Worm (Caenorhabditis elegans) whole organism, L1 larva: Measurements from ENCODE around the gene gpcp-2.

Source experiments
- F16B12.6 ChIP-seq: fragments of 150-350 bp; optimal IDR thresholded peaks from 2 replicates; lab custom pipeline; 2014; ENCODE audit warnings: missing biosample characterization, missing genetic modification characterization
- Y116A8C.19 ChIP-seq: sonication (generic microtip); optimal IDR thresholded peaks from 2 replicates; lab custom pipeline; 2016; ENCODE audit warnings: missing compliant biosample characterization, missing genetic modification characterization, borderline replicate concordance
- alr-1 ChIP-seq: fragments of 200-800 bp; sonication (Bioruptor generic); optimal IDR thresholded peaks from 2 replicates; lab custom pipeline; 2018; ENCODE audit warnings: borderline replicate concordance, mild to moderate bottlenecking, missing genetic modification characterization, missing compliant biosample characterization
- ama-1 ChIP-seq: fragments of 150-350 bp; optimal IDR thresholded peaks from 2 replicates; lab custom pipeline; 2014
- ceh-63 ChIP-seq: fragments of 200-800 bp; sonication (Bioruptor generic); optimal IDR thresholded peaks from 2 replicates; lab custom pipeline; 2018; ENCODE audit warnings: mild to moderate bottlenecking, missing genetic modification characterization, missing compliant biosample characterization
- ceh-8 ChIP-seq: fragments of 200-800 bp; sonication (Bioruptor generic); optimal IDR thresholded peaks from 2 replicates; lab custom pipeline; 2018; ENCODE audit warnings: mild to moderate bottlenecking, missing genetic modification characterization, moderate library complexity, missing compliant biosample characterization
- ceh-82 ChIP-seq, 3 experiments: fragments of 150-350 bp in 1 of 3; sonication (generic microtip) in 2 of 3; optimal IDR thresholded peaks; 2 replicates each; lab custom pipeline; 2014 to 2017; ENCODE audit warnings: missing biosample characterization in 3 of 3, missing genetic modification characterization in 3 of 3
- ceh-88 ChIP-seq: fragments of 200-800 bp; sonication (Bioruptor generic); IDR thresholded peaks from 2 replicates; pipeline ENCODE4 v1.3.6; 2022; ENCODE audit warnings: missing genetic modification characterization, missing compliant biosample characterization
- ceh-90 ChIP-seq: sonication (generic microtip); optimal IDR thresholded peaks from 2 replicates; lab custom pipeline; 2016; ENCODE audit warnings: missing genetic modification characterization, missing compliant biosample characterization
- ces-1 ChIP-seq: fragments of 150-350 bp; optimal IDR thresholded peaks from 2 replicates; lab custom pipeline; 2014; ENCODE audit warnings: missing biosample characterization, missing genetic modification reagents, missing genetic modification characterization
- dpl-1 ChIP-seq, 3 experiments: fragments of 150-350 bp in 2 of 3; sonication (generic microtip) in 1 of 3; optimal IDR thresholded peaks; 2 replicates each; lab custom pipeline; 2014 to 2017; ENCODE audit warnings: missing biosample characterization in 3 of 3, missing genetic modification characterization in 3 of 3, missing genetic modification reagents in 3 of 3
- efl-1 ChIP-seq, 4 experiments: fragments of 150-350 bp; optimal IDR thresholded peaks in 3 of 4; peaks in 1 of 4; 1 replicate in 1 of 4; 2 replicates in 3 of 4; lab custom pipeline; 2014; ENCODE audit warnings: missing biosample characterization in 2 of 4, missing genetic modification characterization in 2 of 4, missing genetic modification reagents in 2 of 4
- egl-13 ChIP-seq: sonication (generic microtip); optimal IDR thresholded peaks from 2 replicates; lab custom pipeline; 2016; ENCODE audit warnings: missing genotype, missing genetic modification reagents, missing genetic modification characterization, missing compliant biosample characterization
- egl-27 ChIP-seq, 2 experiments: fragments of 150-350 bp in 1 of 2; sonication (generic microtip); optimal IDR thresholded peaks; 3 replicates each; lab custom pipeline; 2017 to 2018; ENCODE audit warnings: missing biosample characterization in 2 of 2, missing genetic modification characterization in 2 of 2, missing genetic modification reagents in 2 of 2
- elt-3 ChIP-seq, 6 experiments: fragments of 150-350 bp in 1 of 6; sonication (generic microtip); optimal IDR thresholded peaks; 2 replicates each; lab custom pipeline; 2017 to 2018; ENCODE audit warnings: missing biosample characterization in 6 of 6, missing genetic modification characterization in 6 of 6, inconsistent platforms in 1 of 6
- ets-5 ChIP-seq: fragments of 200-800 bp; sonication (Bioruptor generic); IDR thresholded peaks from 2 replicates; pipeline ENCODE4 v1.3.6; 2022; ENCODE audit warnings: missing genetic modification characterization, missing compliant biosample characterization
- fkh-4 ChIP-seq: sonication (generic microtip); optimal IDR thresholded peaks from 2 replicates; lab custom pipeline; 2016; ENCODE audit warnings: missing compliant biosample characterization, missing genetic modification characterization, borderline replicate concordance
- fos-1 ChIP-seq: fragments of 150-350 bp; optimal IDR thresholded peaks from 2 replicates; lab custom pipeline; 2014; ENCODE audit warnings: missing biosample characterization, missing genetic modification characterization
- grh-1 ChIP-seq: fragments of 200-800 bp; sonication (Bioruptor generic); IDR thresholded peaks from 2 replicates; pipeline ENCODE4 v1.3.6; 2022; ENCODE audit warnings: missing genetic modification reagents, missing genetic modification characterization, missing compliant biosample characterization
- hlh-17 ChIP-seq: fragments of 200-800 bp; sonication (Bioruptor generic); optimal IDR thresholded peaks from 2 replicates; lab custom pipeline; 2018; ENCODE audit warnings: missing genetic modification characterization, mild to moderate bottlenecking, missing compliant biosample characterization, moderate library complexity, borderline replicate concordance
- hpl-2 ChIP-seq: fragments of 150-350 bp; optimal IDR thresholded peaks from 2 replicates; lab custom pipeline; 2014; ENCODE audit warnings: missing biosample characterization, missing genetic modification reagents, missing genetic modification characterization
- irx-1 ChIP-seq: sonication (generic microtip); optimal IDR thresholded peaks from 2 replicates; lab custom pipeline; 2016; ENCODE audit warnings: missing genetic modification characterization, missing compliant biosample characterization
- lin-14 ChIP-seq: fragments of 200-800 bp; sonication (Bioruptor generic); optimal IDR thresholded peaks from 2 replicates; lab custom pipeline; 2018; ENCODE audit warnings: mild to moderate bottlenecking, missing genetic modification characterization, moderate library complexity, missing compliant biosample characterization
- lin-15B ChIP-seq: fragments of 150-350 bp; sonication (generic microtip); optimal IDR thresholded peaks from 3 replicates; lab custom pipeline; 2014; ENCODE audit warnings: missing biosample characterization, missing genetic modification characterization
- lin-35 ChIP-seq, 2 experiments: fragments of 150-350 bp; optimal IDR thresholded peaks; 2 replicates each; lab custom pipeline; 2014; ENCODE audit warnings: missing biosample characterization in 2 of 2, missing genetic modification characterization in 2 of 2, missing genetic modification reagents in 2 of 2
- lin-39 ChIP-seq: fragments of 150-350 bp; optimal IDR thresholded peaks from 2 replicates; lab custom pipeline; 2014; ENCODE audit warnings: missing biosample characterization, missing genetic modification reagents, missing genetic modification characterization
- lir-3 ChIP-seq: sonication (generic microtip); optimal IDR thresholded peaks from 2 replicates; lab custom pipeline; 2016; ENCODE audit warnings: mild to moderate bottlenecking, missing genetic modification characterization, moderate library complexity, missing compliant biosample characterization; ENCODE audit not compliant: poor library complexity
- mdl-1 ChIP-seq, 2 experiments: fragments of 150-350 bp; optimal IDR thresholded peaks; 2 replicates each; lab custom pipeline; 2014 to 2017; ENCODE audit warnings: missing biosample characterization in 2 of 2, missing genetic modification characterization in 2 of 2, inconsistent platforms in 1 of 2
- mef-2 ChIP-seq: fragments of 150-350 bp; optimal IDR thresholded peaks from 2 replicates; lab custom pipeline; 2014; ENCODE audit warnings: missing biosample characterization, missing genetic modification characterization
- mep-1 ChIP-seq: fragments of 150-350 bp; optimal IDR thresholded peaks from 2 replicates; lab custom pipeline; 2014; ENCODE audit warnings: missing biosample characterization, missing genetic modification characterization
- nhr-12 ChIP-seq: sonication (generic microtip); optimal IDR thresholded peaks from 2 replicates; lab custom pipeline; 2017; ENCODE audit warnings: missing biosample characterization, missing genetic modification characterization
- nhr-19 ChIP-seq: fragments of 200-800 bp; sonication (Bioruptor generic); conservative IDR thresholded peaks from 2 replicates; pipeline ENCODE4 v1.3.6; 2022; ENCODE audit warnings: missing genetic modification characterization, missing compliant biosample characterization
- nhr-237 ChIP-seq: fragments of 150-350 bp; optimal IDR thresholded peaks from 2 replicates; lab custom pipeline; 2014; ENCODE audit warnings: missing biosample characterization, missing genetic modification characterization
- nhr-28 ChIP-seq: fragments of 150-350 bp; optimal IDR thresholded peaks from 2 replicates; lab custom pipeline; 2014; ENCODE audit warnings: missing biosample characterization, missing genetic modification characterization
- nhr-76 ChIP-seq: sonication (generic microtip); optimal IDR thresholded peaks from 2 replicates; lab custom pipeline; 2017; ENCODE audit warnings: missing biosample characterization, missing genetic modification characterization
- nhr-84 ChIP-seq: sonication (generic microtip); optimal IDR thresholded peaks from 2 replicates; lab custom pipeline; 2017; ENCODE audit warnings: missing biosample characterization, missing genetic modification characterization
- pag-3 ChIP-seq: sonication (generic microtip); optimal IDR thresholded peaks from 2 replicates; lab custom pipeline; 2017; ENCODE audit warnings: missing genetic modification characterization, mild to moderate bottlenecking, missing compliant biosample characterization, antibody characterized with exemption, borderline replicate concordance; ENCODE audit not compliant: insufficient read depth
- pax-3 ChIP-seq: fragments of 200-800 bp; sonication (Bioruptor generic); optimal IDR thresholded peaks from 2 replicates; lab custom pipeline; 2018; ENCODE audit warnings: mild to moderate bottlenecking, missing genetic modification characterization, moderate library complexity, missing compliant biosample characterization
- skn-1 ChIP-seq: fragments of 150-350 bp; optimal IDR thresholded peaks from 2 replicates; lab custom pipeline; 2014; ENCODE audit warnings: missing biosample characterization, missing genetic modification characterization
- snu-23 ChIP-seq: sonication (generic microtip); optimal IDR thresholded peaks from 2 replicates; lab custom pipeline; 2016; ENCODE audit warnings: missing genetic modification characterization, missing compliant biosample characterization
- sox-4 ChIP-seq: sonication (generic microtip); optimal IDR thresholded peaks from 2 replicates; lab custom pipeline; 2016; ENCODE audit warnings: missing genetic modification characterization, missing compliant biosample characterization
- sptf-1 ChIP-seq: fragments of 150-350 bp; optimal IDR thresholded peaks from 2 replicates; lab custom pipeline; 2014; ENCODE audit warnings: missing biosample characterization, missing genetic modification characterization
- sup-37 ChIP-seq: fragments of 200-800 bp; sonication (Bioruptor generic); optimal IDR thresholded peaks from 2 replicates; lab custom pipeline; 2018; ENCODE audit warnings: mild to moderate bottlenecking, missing genetic modification characterization, missing compliant biosample characterization
- swsn-7 ChIP-seq: sonication (generic microtip); optimal IDR thresholded peaks from 2 replicates; lab custom pipeline; 2016; ENCODE audit warnings: missing genetic modification characterization, missing compliant biosample characterization
- tbx-2 ChIP-seq: sonication (generic microtip); optimal IDR thresholded peaks from 2 replicates; lab custom pipeline; 2016; ENCODE audit warnings: missing genetic modification characterization, missing compliant biosample characterization
- tlp-1 ChIP-seq: fragments of 150-350 bp; optimal IDR thresholded peaks from 2 replicates; lab custom pipeline; 2014; ENCODE audit warnings: missing biosample characterization, missing genetic modification characterization
- unc-62 ChIP-seq: fragments of 150-350 bp; optimal IDR thresholded peaks from 2 replicates; lab custom pipeline; 2014; ENCODE audit warnings: missing biosample characterization, missing genetic modification reagents, missing genetic modification characterization
- unc-86 ChIP-seq: sonication (generic microtip); optimal IDR thresholded peaks from 2 replicates; lab custom pipeline; 2016; ENCODE audit warnings: missing genetic modification characterization, missing compliant biosample characterization
- zag-1 ChIP-seq: fragments of 150-350 bp; optimal IDR thresholded peaks from 2 replicates; lab custom pipeline; 2014; ENCODE audit warnings: missing biosample characterization, missing genetic modification characterization

Gene gpcp-2

DNA sequence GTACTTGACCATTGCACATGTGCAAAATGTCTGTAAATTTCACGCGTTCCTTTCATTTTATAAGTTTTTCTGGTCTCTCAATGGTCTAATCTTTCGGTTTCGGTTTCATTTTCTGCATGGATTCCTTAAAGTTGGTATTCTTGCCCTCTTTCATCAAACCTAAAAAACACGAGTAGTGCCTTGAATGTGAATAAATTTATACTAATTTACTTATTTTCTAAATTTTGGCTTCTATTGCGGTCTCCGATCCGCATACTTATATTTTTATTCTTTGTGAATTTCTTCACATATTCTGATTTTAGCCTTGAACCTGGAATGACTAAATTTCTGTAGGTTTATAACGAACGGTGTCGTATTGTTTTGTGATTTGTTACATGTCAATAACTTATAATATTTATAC is 7.2 kb downstream of the gpcp-2 start, which contains the start of gene pdha-1:
pdha-1 (plus strand) TSS at position 301 of the 400 bp plus-strand sequence.
- TF ChIP-seq mdl-1 (tag; optimal IDR thresholded peaks at IDR 0.05; lab: Kevin White, UChicago) (no peak), sup-37 (GFP tag; lab: Kevin White, UChicago) (no peak), nhr-84 (tag; lab: Kevin White, UChicago) (no peak), lin-35 (GFP tag; optimal IDR thresholded peaks at IDR 0.05; lab: Kevin White, UChicago) (no peak), elt-3 (tag; optimal IDR thresholded peaks at IDR 0.05; lab: Kevin White, UChicago) (no peak), sptf-1 (tag; lab: Kevin White, UChicago) (no peak), nhr-76 (tag; lab: Kevin White, UChicago) (no peak), ceh-82 (tag; optimal IDR thresholded peaks at IDR 0.05; lab: Kevin White, UChicago) (no peak), hpl-2 (GFP tag; lab: Kevin White, UChicago) (no peak), ama-1 (lab: Kevin White, UChicago) (no peak)

DNA sequence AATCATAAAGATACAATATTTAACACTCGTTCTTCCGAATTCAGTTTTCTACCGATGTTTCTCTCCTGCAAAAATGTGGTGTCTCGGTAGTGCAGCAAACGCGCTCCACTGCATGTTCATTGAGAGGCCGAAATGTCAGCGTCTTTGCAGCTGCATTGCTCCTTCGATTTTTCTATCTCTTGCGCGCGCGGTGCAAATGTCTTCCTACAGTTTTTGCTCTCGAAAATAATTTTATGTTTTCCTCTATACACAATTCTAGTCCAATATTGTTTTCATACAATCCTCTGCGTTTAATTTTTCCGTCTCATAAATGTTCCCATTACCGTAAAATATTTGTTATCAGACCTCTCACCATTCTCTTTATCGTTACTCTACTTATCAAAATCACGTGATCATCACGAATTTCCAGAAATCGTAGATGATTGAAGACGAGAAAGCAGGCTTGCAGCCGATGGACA is 10.8 kb downstream of the gpcp-2 start, which contains the start of gene ufd-2:
ufd-2 (plus strand) TSS at position 408 of the 458 bp plus-strand sequence.
- TF ChIP-seq efl-1 (optimal IDR thresholded peaks at IDR 0.05; lab: Kevin White, UChicago) (peak; percentile 77 to 81), efl-1 (GFP tag; optimal IDR thresholded peaks at IDR 0.05 in 1 of 2; lab: Kevin White, UChicago) (peak; percentile 70 to 96), unc-62 (GFP tag; lab: Kevin White, UChicago) (no peak), lin-39 (no peak), nhr-28 (tag; lab: Kevin White, UChicago) (no peak), swsn-7 (tag; lab: Kevin White, UChicago) (peak; percentile 55), ceh-88 (GFP tag; lab: Robert Waterston, UW) (no peak), tlp-1 (tag; lab: Kevin White, UChicago) (peak; percentile 23), alr-1 (no peak), ces-1 (no peak), tbx-2 (tag; lab: Kevin White, UChicago) (no peak), mep-1 (tag; lab: Kevin White, UChicago) (peak; percentile 70), nhr-19 (peak; percentile 44), fos-1 (tag; lab: Kevin White, UChicago) (peak; percentile 17), skn-1 (tag; lab: Kevin White, UChicago) (peak; percentile 89), nhr-237 (tag; lab: Kevin White, UChicago) (peak; percentile 4), lin-15B (tag; lab: Kevin White, UChicago) (peak; percentile 90), mdl-1 (tag; optimal IDR thresholded peaks at IDR 0.05; lab: Kevin White, UChicago) (peak in 1 of 2 experiments; percentile 35), egl-27 (tag; optimal IDR thresholded peaks at IDR 0.05; lab: Kevin White, UChicago) (no peak), pag-3 (no peak), unc-86 (peak; percentile 46), zag-1 (tag; lab: Kevin White, UChicago) (peak; percentile 5), sox-4 (tag; lab: Kevin White, UChicago) (no peak), pax-3 (peak; percentile 60), sup-37 (GFP tag; lab: Kevin White, UChicago) (no peak), grh-1 (GFP tag; lab: Robert Waterston, UW) (no peak), hlh-17 (no peak), ceh-63 (GFP tag; lab: Kevin White, UChicago) (no peak), snu-23 (GFP tag; lab: Kevin White, UChicago) (peak; percentile 65), dpl-1 (GFP tag; optimal IDR thresholded peaks at IDR 0.05; lab: Kevin White, UChicago) (peak; percentile 61 to 75 (median 66)), ceh-82 (tag; optimal IDR thresholded peaks at IDR 0.05; lab: Kevin White, UChicago) (peak; percentile 45 to 76 (median 74)), egl-13 (tag; lab: Kevin White, UChicago) (no peak), elt-3 (tag; optimal IDR thresholded peaks at IDR 0.05; lab: Kevin White, UChicago) (no peak), mef-2 (tag; lab: Kevin White, UChicago) (no peak), lin-14 (peak; percentile 80), nhr-12 (tag; lab: Kevin White, UChicago) (no peak), ceh-8 (no peak), ceh-90 (no peak), Y116A8C.19 (tag; lab: Kevin White, UChicago) (no peak), irx-1 (no peak), ets-5 (no peak), lir-3 (tag; lab: Kevin White, UChicago) (peak; percentile 68), F16B12.6 (tag; lab: Kevin White, UChicago) (peak; percentile 66), fkh-4 (no peak)
